Worm (Caenorhabditis elegans): ENCODE data around the gene chup-1.

ce11 chrX:8778558-8778957 is 13.4 kb upstream of the chup-1 start, which contains the start of gene ZK721.4:
- no peak for TF ChIP-seq elt-3 (tag; optimal IDR thresholded peaks at IDR 0.05)
- TF ChIP-seq snpc-4 (tag; optimal IDR thresholded peaks at IDR 0.05): no peak
- no peak for TF ChIP-seq jun-1 (tag; optimal IDR thresholded peaks at IDR 0.05)
- no peak for TF ChIP-seq nhr-23 (tag; optimal IDR thresholded peaks at IDR 0.05)
- no peak for TF ChIP-seq nhr-237 (tag; optimal IDR thresholded peaks at IDR 0.05)
- no peak for TF ChIP-seq fkh-10 (GFP tag; optimal IDR thresholded peaks at IDR 0.05)
- TF ChIP-seq aly-2 (tag; optimal IDR thresholded peaks at IDR 0.05): no peak
- TF ChIP-seq fos-1 (tag; optimal IDR thresholded peaks at IDR 0.05): no peak
- TF ChIP-seq zag-1 (tag; optimal IDR thresholded peaks at IDR 0.05): no peak
- TF ChIP-seq egl-27 (tag; optimal IDR thresholded peaks at IDR 0.05): no peak
- TF ChIP-seq ztf-11 (tag; optimal IDR thresholded peaks at IDR 0.05): no peak
- TF ChIP-seq mdl-1 (tag; optimal IDR thresholded peaks at IDR 0.05): no peak
